Fruit fly (Drosophila melanogaster) whole organism, wandering third instar larva: ENCODE results near the gene mtrm.

Experiments used
- Abd-B ChIP-seq: fragments of >200 bp; optimal IDR thresholded peaks from 2 replicates; lab custom pipeline; 2017; ENCODE audit warnings: missing biosample characterization, missing genetic modification characterization
- CG32264 ChIP-seq: fragments of 200-800 bp; sonication (Bioruptor generic); optimal IDR thresholded peaks from 2 replicates; lab custom pipeline; 2016; ENCODE audit warnings: missing biosample characterization, missing genetic modification characterization
- Dfd ChIP-seq: fragments of >200 bp; optimal IDR thresholded peaks from 2 replicates; lab custom pipeline; 2017; ENCODE audit warnings: missing biosample characterization, missing genetic modification characterization
- HLH106 ChIP-seq: fragments of 200-800 bp; optimal IDR thresholded peaks from 3 replicates; lab custom pipeline; 2019; ENCODE audit warnings: missing biosample characterization, mild to moderate bottlenecking, missing genetic modification characterization, moderate library complexity
- Hr83 ChIP-seq: fragments of 200-300 bp; sonication (Bioruptor generic); optimal IDR thresholded peaks from 2 replicates; lab custom pipeline; 2016; ENCODE audit warnings: missing biosample characterization, mild to moderate bottlenecking, missing genetic modification characterization, moderate library complexity; ENCODE audit not compliant: poor library complexity, severe bottlenecking
- dl ChIP-seq, 2 experiments: fragments of 175-275, 200-275 bp in 1 of 2; fragments of 200-275 bp in 1 of 2; sonication (Bioruptor generic); optimal IDR thresholded peaks; lab custom pipeline; 2018; ENCODE audit warnings: mild to moderate bottlenecking in 2 of 2, missing biosample characterization in 2 of 2, missing genetic modification characterization in 2 of 2, moderate library complexity in 2 of 2; ENCODE audit not compliant: partially characterized antibody in 2 of 2, insufficient read depth in 1 of 2
- dsf ChIP-seq: sonication (Bioruptor generic); optimal IDR thresholded peaks from 2 replicates; lab custom pipeline; 2016; ENCODE audit warnings: missing biosample characterization, missing genetic modification characterization, borderline replicate concordance
- fru ChIP-seq: fragments of 200-800 bp; sonication (Bioruptor generic); optimal IDR thresholded peaks from 3 replicates; lab custom pipeline; 2016; ENCODE audit warnings: missing biosample characterization, mild to moderate bottlenecking, missing genetic modification characterization
- pan ChIP-seq: fragments of >200 bp; optimal IDR thresholded peaks from 2 replicates; lab custom pipeline; 2017

- TF ChIP-seq dl (GFP tag; optimal IDR thresholded peaks at IDR 0.05; lab: Kevin White, UChicago; ENCODE audit: insufficient read depth in 1 of 2, partially characterized antibody in 2 of 2): no peak
- TF ChIP-seq Abd-B (GFP tag; lab: Kevin White, UChicago): no peak
- no peak for TF ChIP-seq pan (lab: Kevin White, UChicago)
- peak; percentile 76 for TF ChIP-seq Dfd
- TF ChIP-seq CG32264 (GFP tag; lab: Kevin White, UChicago): no peak
- TF ChIP-seq HLH106 (tag; lab: Kevin White, UChicago): no peak
- no peak for TF ChIP-seq dsf (GFP tag; lab: Kevin White, UChicago)
- TF ChIP-seq Hr83 (GFP tag; lab: Kevin White, UChicago): no peak
- no peak for TF ChIP-seq fru (GFP tag; lab: Kevin White, UChicago)
Observed at dm6 chr3L:8372035-8372434, 40.8 kb upstream of the mtrm start, which contains the start of gene ImpE1.
